Worm (Caenorhabditis elegans) whole organism, young adult: Measurements from ENCODE around the gene Y69E1A.8.

Experiments used
- B0019.2 ChIP-seq: fragments of 200-800 bp; sonication (Bioruptor generic); conservative IDR thresholded peaks from 2 replicates; pipeline ENCODE4 v1.3.6; 2022; ENCODE audit warnings: missing genetic modification reagents, missing genetic modification characterization, missing compliant biosample characterization
- C17E4.6 ChIP-seq: fragments of 200-800 bp; sonication (Bioruptor generic); IDR thresholded peaks from 2 replicates; pipeline ENCODE4 v1.3.6; 2022; ENCODE audit warnings: missing genetic modification reagents, missing genetic modification characterization, missing compliant biosample characterization
- D2030.7 ChIP-seq: fragments of 200-800 bp; sonication (Bioruptor generic); IDR thresholded peaks from 2 replicates; pipeline ENCODE4 v1.3.6; 2022; ENCODE audit warnings: missing genetic modification reagents, missing genetic modification characterization, missing compliant biosample characterization
- F33H1.4 ChIP-seq: fragments of 200-800 bp; sonication (Bioruptor generic); IDR thresholded peaks from 2 replicates; pipeline ENCODE4 v1.3.6; 2022; ENCODE audit warnings: missing genetic modification reagents, missing genetic modification characterization, missing compliant biosample characterization
- F37B4.10 ChIP-seq: fragments of 200-800 bp; sonication (Bioruptor generic); IDR thresholded peaks from 2 replicates; pipeline ENCODE4 v1.3.6; 2022; ENCODE audit warnings: missing genetic modification characterization, missing compliant biosample characterization
- F49E8.2 ChIP-seq: sonication (generic microtip); optimal IDR thresholded peaks from 3 replicates; lab custom pipeline; 2017; ENCODE audit warnings: missing genetic modification characterization, mild to moderate bottlenecking, missing compliant biosample characterization, antibody characterized with exemption, moderate library complexity; ENCODE audit not compliant: insufficient read depth
- K12H6.12 ChIP-seq: fragments of 200-800 bp; sonication (Bioruptor generic); optimal IDR thresholded peaks from 2 replicates; lab custom pipeline; 2018; ENCODE audit warnings: mild to moderate bottlenecking, missing genetic modification characterization, missing compliant biosample characterization
- T07F8.4 ChIP-seq: sonication (generic microtip); optimal IDR thresholded peaks from 2 replicates; lab custom pipeline; 2016; ENCODE audit warnings: mild to moderate bottlenecking, missing genetic modification characterization, moderate library complexity, missing compliant biosample characterization
- Y53F4B.3 ChIP-seq: fragments of 200-800 bp; sonication (Bioruptor generic); IDR thresholded peaks from 2 replicates; pipeline ENCODE4 v1.3.6; 2022; ENCODE audit warnings: missing genetic modification reagents, missing genetic modification characterization, missing compliant biosample characterization
- Y67H2A.10 ChIP-seq: fragments of 200-800 bp; sonication (Bioruptor generic); conservative IDR thresholded peaks from 2 replicates; pipeline ENCODE4 v1.3.6; 2022; ENCODE audit warnings: missing genetic modification reagents, missing genetic modification characterization, missing compliant biosample characterization
- akir-1 ChIP-seq: fragments of 200-800 bp; sonication (Bioruptor generic); optimal IDR thresholded peaks from 2 replicates; lab custom pipeline; 2018; ENCODE audit warnings: mild to moderate bottlenecking, missing genetic modification characterization, moderate library complexity, missing compliant biosample characterization
- attf-5 ChIP-seq: fragments of 200-800 bp; sonication (Bioruptor generic); optimal IDR thresholded peaks from 2 replicates; lab custom pipeline; 2018; ENCODE audit warnings: mild to moderate bottlenecking, missing genetic modification characterization, missing compliant biosample characterization
- attf-6 ChIP-seq: fragments of 200-800 bp; sonication (Bioruptor generic); IDR thresholded peaks from 2 replicates; pipeline ENCODE4 v1.3.6; 2022; ENCODE audit warnings: missing genetic modification reagents, missing genetic modification characterization, missing compliant biosample characterization
- cebp-1 ChIP-seq, 2 experiments: fragments of 200-800 bp in 1 of 2; sonication (Bioruptor generic) in 1 of 2; sonication (generic microtip) in 1 of 2; IDR thresholded peaks in 1 of 2; optimal IDR thresholded peaks in 1 of 2; 2 replicates each; pipeline versions ENCODE4 v1.3.6 to Lab custom; 2017 to 2022; ENCODE audit warnings: missing compliant biosample characterization in 2 of 2, missing genetic modification characterization in 2 of 2, mild to moderate bottlenecking in 1 of 2, missing genetic modification reagents in 1 of 2, moderate library complexity in 1 of 2
- ceh-27 ChIP-seq: fragments of 200-800 bp; sonication (Bioruptor generic); optimal IDR thresholded peaks from 2 replicates; lab custom pipeline; 2018; ENCODE audit warnings: mild to moderate bottlenecking, missing genetic modification characterization, moderate library complexity, missing compliant biosample characterization
- ceh-40 ChIP-seq: fragments of 200-800 bp; sonication (Bioruptor generic); IDR thresholded peaks from 2 replicates; pipeline ENCODE4 v1.3.6; 2022; ENCODE audit warnings: missing genetic modification characterization, missing compliant biosample characterization
- dpl-1 ChIP-seq: fragments of 150-350 bp; optimal IDR thresholded peaks from 2 replicates; lab custom pipeline; 2014; ENCODE audit warnings: missing biosample characterization, missing genetic modification reagents, missing genetic modification characterization
- egl-44 ChIP-seq: fragments of 200-800 bp; sonication (Bioruptor generic); IDR thresholded peaks from 2 replicates; pipeline ENCODE4 v1.3.6; 2022; ENCODE audit warnings: missing genetic modification reagents, missing genetic modification characterization, missing compliant biosample characterization
- hmg-1.2 ChIP-seq: fragments of 200-800 bp; sonication (Bioruptor generic); IDR thresholded peaks from 2 replicates; pipeline ENCODE4 v1.3.6; 2022; ENCODE audit warnings: missing genetic modification reagents, missing genetic modification characterization, missing compliant biosample characterization
- lin-35 ChIP-seq, 3 experiments: fragments of 150-350 bp in 2 of 3; sonication (generic microtip) in 1 of 3; optimal IDR thresholded peaks; 2 replicates each; lab custom pipeline; 2014 to 2018; ENCODE audit warnings: missing biosample characterization in 3 of 3, missing genetic modification characterization in 3 of 3, missing genetic modification reagents in 3 of 3
- lir-1 ChIP-seq: fragments of 200-800 bp; sonication (Bioruptor generic); conservative IDR thresholded peaks from 2 replicates; pipeline ENCODE4 v1.3.6; 2022; ENCODE audit warnings: missing genetic modification reagents, missing genetic modification characterization, missing compliant biosample characterization
- lsl-1 ChIP-seq: fragments of 200-800 bp; sonication (Bioruptor generic); optimal IDR thresholded peaks from 2 replicates; lab custom pipeline; 2018; ENCODE audit warnings: mild to moderate bottlenecking, missing genetic modification characterization, moderate library complexity, missing compliant biosample characterization
- madf-10 ChIP-seq: sonication (generic microtip); optimal IDR thresholded peaks from 2 replicates; lab custom pipeline; 2016; ENCODE audit warnings: mild to moderate bottlenecking, missing genetic modification characterization, missing compliant biosample characterization
- madf-8 ChIP-seq: fragments of 200-800 bp; sonication (Bioruptor generic); conservative IDR thresholded peaks from 2 replicates; pipeline ENCODE4 v1.3.6; 2022; ENCODE audit warnings: missing genetic modification reagents, missing genetic modification characterization, missing compliant biosample characterization
- mel-28 ChIP-seq: sonication (generic microtip); optimal IDR thresholded peaks from 2 replicates; lab custom pipeline; 2016; ENCODE audit warnings: borderline replicate concordance, mild to moderate bottlenecking, missing genetic modification characterization, missing compliant biosample characterization
- nfya-2 ChIP-seq: fragments of 200-800 bp; sonication (Bioruptor generic); IDR thresholded peaks from 2 replicates; pipeline ENCODE4 v1.3.6; 2022; ENCODE audit warnings: missing genetic modification reagents, missing genetic modification characterization, missing compliant biosample characterization
- nfyb-1 ChIP-seq: fragments of 200-800 bp; sonication (Bioruptor generic); IDR thresholded peaks from 2 replicates; pipeline ENCODE4 v1.3.6; 2022; ENCODE audit warnings: missing genetic modification reagents, missing genetic modification characterization, missing compliant biosample characterization
- rcor-1 ChIP-seq: fragments of 200-800 bp; sonication (Bioruptor generic); IDR thresholded peaks from 2 replicates; pipeline ENCODE4 v1.3.6; 2022; ENCODE audit warnings: missing genetic modification reagents, missing genetic modification characterization, missing compliant biosample characterization
- sdz-38 ChIP-seq: sonication (generic microtip); optimal IDR thresholded peaks from 2 replicates; lab custom pipeline; 2016; ENCODE audit warnings: missing genotype, missing genetic modification characterization, missing compliant biosample characterization
- sea-2 ChIP-seq: fragments of 200-800 bp; sonication (Bioruptor generic); IDR thresholded peaks from 2 replicates; pipeline ENCODE4 v1.3.6; 2022; ENCODE audit warnings: missing genetic modification characterization, missing compliant biosample characterization
- snpc-3.4 ChIP-seq: sonication (generic microtip); optimal IDR thresholded peaks from 2 replicates; lab custom pipeline; 2017; ENCODE audit warnings: missing genetic modification characterization, mild to moderate bottlenecking, missing compliant biosample characterization, antibody characterized with exemption, moderate library complexity, missing genotype, missing genetic modification reagents
- snpc-4 ChIP-seq, 5 experiments: fragments of 150-350 bp in 1 of 5; sonication (generic microtip) in 4 of 5; optimal IDR thresholded peaks; 2 replicates each; lab custom pipeline; 2014 to 2018; ENCODE audit warnings: missing genetic modification characterization in 5 of 5, missing biosample characterization in 3 of 5, antibody characterized with exemption in 2 of 5, mild to moderate bottlenecking in 2 of 5, missing compliant biosample characterization in 2 of 5, missing genotype in 2 of 5, moderate library complexity in 2 of 5, missing genetic modification reagents in 1 of 5
- sptf-2 ChIP-seq: fragments of 200-800 bp; sonication (Bioruptor generic); optimal IDR thresholded peaks from 2 replicates; lab custom pipeline; 2018; ENCODE audit warnings: mild to moderate bottlenecking, missing genetic modification characterization, missing compliant biosample characterization
- tbp1 ChIP-seq: fragments of 200-800 bp; sonication (Bioruptor generic); optimal IDR thresholded peaks from 2 replicates; lab custom pipeline; 2018; ENCODE audit warnings: mild to moderate bottlenecking, missing genetic modification characterization, missing compliant biosample characterization
- tlf-1 ChIP-seq: fragments of 200-800 bp; sonication (Bioruptor generic); optimal IDR thresholded peaks from 2 replicates; lab custom pipeline; 2018; ENCODE audit warnings: mild to moderate bottlenecking, missing genetic modification characterization, missing compliant biosample characterization
- unc-62 ChIP-seq: fragments of 150-350 bp; optimal IDR thresholded peaks from 2 replicates; lab custom pipeline; 2014; ENCODE audit warnings: missing biosample characterization, missing genetic modification reagents, missing genetic modification characterization
- xnd-1 ChIP-seq: sonication (generic microtip); optimal IDR thresholded peaks from 2 replicates; lab custom pipeline; 2016; ENCODE audit warnings: missing genotype, missing genetic modification reagents, missing genetic modification characterization, missing compliant biosample characterization
- zfh-2 ChIP-seq: fragments of 200-800 bp; sonication (Bioruptor generic); conservative IDR thresholded peaks from 2 replicates; pipeline ENCODE4 v1.3.6; 2022; ENCODE audit warnings: missing genetic modification reagents, missing genetic modification characterization, missing compliant biosample characterization
- zim-3 ChIP-seq: sonication (generic microtip); optimal IDR thresholded peaks from 2 replicates; lab custom pipeline; 2017; ENCODE audit warnings: mild to moderate bottlenecking, missing genetic modification characterization, moderate library complexity, missing compliant biosample characterization
- ztf-18 ChIP-seq: sonication (generic microtip); optimal IDR thresholded peaks from 2 replicates; lab custom pipeline; 2016; ENCODE audit warnings: missing genotype, mild to moderate bottlenecking, missing genetic modification characterization, missing compliant biosample characterization
- ztf-22 ChIP-seq: fragments of 200-800 bp; sonication (Bioruptor generic); optimal IDR thresholded peaks from 2 replicates; lab custom pipeline; 2018; ENCODE audit warnings: mild to moderate bottlenecking, missing genetic modification characterization, moderate library complexity, missing compliant biosample characterization
- ztf-25 ChIP-seq: fragments of 200-800 bp; sonication (Bioruptor generic); IDR thresholded peaks from 2 replicates; pipeline ENCODE4 v1.3.6; 2022; ENCODE audit warnings: missing genetic modification reagents, missing genetic modification characterization, missing compliant biosample characterization
- ztf-3 ChIP-seq: fragments of 200-800 bp; sonication (Bioruptor generic); optimal IDR thresholded peaks from 2 replicates; lab custom pipeline; 2018; ENCODE audit warnings: mild to moderate bottlenecking, missing genetic modification characterization, missing compliant biosample characterization

Y69E1A.8 gene

DNA sequence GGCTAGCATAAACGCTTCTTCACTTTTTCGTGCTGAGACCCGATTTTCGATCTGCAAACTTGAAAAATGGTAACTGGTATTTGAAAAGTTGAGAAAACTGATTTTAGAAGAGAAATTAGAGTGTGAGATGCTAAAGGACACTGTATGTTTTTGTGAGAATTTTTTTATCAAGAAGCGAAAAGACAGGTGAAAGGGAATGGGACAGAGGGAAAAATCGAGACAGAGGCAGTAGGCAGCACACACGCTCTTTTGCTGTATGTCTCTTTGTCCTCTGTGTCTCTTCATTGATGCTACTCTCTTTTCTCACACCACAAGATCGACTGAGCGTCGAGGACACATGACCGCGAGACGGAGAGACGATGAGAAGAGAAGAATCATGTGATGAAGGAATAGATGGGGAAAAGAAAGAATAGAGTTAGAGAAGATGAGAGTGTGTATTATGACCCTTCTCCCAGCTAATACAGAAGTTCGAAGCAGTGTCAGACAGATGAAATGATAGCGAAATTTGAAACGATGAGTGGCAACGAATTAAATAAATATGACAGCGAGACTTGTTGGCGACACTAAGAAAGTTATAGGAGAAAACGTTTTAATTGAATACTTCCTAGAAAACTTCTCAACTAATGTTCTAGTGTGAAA, 30.4 kb upstream of the Y69E1A.8 start, which contains the start of gene lgg-2 (continued):
- TF ChIP-seq sea-2 (no peak), Y53F4B.3 (GFP tag; lab: Robert Waterston, UW) (no peak), T07F8.4 (no peak), zfh-2 (GFP tag; lab: Robert Waterston, UW) (peak; percentile 75), B0019.2 (GFP tag; lab: Robert Waterston, UW) (no peak), akir-1 (GFP tag; lab: Kevin White, UChicago) (no peak), tbp1 (GFP tag; lab: Kevin White, UChicago) (peak; percentile 60), mel-28 (tag; lab: Kevin White, UChicago) (no peak), ztf-22 (GFP tag; lab: Kevin White, UChicago) (peak; percentile 87), attf-5 (GFP tag; lab: Kevin White, UChicago) (peak; percentile 86), sptf-2 (GFP tag; lab: Kevin White, UChicago) (no peak), nfya-2 (no peak), ztf-25 (GFP tag; lab: Robert Waterston, UW) (no peak), madf-10 (tag; lab: Kevin White, UChicago) (peak; percentile 85), dpl-1 (GFP tag; lab: Kevin White, UChicago) (no peak), sdz-38 (no peak)
- TF ChIP-seq, all 124 proteins: peak for 62

DNA sequence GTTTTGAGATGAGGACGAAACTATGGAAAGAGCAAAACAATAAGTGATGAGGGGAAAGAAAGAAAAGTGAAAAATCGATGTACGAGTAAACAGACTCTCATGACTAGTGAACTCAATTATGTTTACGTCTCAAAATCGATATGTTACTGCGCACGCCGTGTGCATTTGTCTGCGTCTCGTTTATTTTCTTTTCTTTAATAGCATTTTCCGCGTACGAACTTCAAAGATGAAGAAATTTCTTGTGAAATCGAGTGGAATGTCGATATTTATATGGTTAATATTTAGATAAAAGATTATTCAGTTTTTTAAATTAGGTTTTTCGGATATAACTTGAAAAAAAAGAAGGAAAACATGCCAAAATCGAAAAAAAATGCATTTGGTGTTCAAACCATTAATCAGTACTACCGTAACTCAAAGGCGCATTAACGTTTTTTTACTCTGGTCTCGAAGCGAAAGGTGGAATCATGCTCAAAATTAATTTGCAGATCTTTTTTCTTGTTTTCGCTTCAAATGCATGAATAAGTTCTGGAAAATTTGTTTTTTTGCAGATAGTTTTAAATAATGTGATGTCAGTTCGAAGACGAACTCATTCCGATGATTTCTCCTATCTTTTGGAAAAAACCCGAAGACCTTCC, 29.4 kb upstream of the Y69E1A.8 start, which contains the start of gene fic-1:
Gene fic-1, plus strand, starts transcription at position 549 of the 635 bp plus-strand sequence.
- TF ChIP-seq tlf-1 (GFP tag; lab: Kevin White, UChicago) = no peak
- peak; percentile 48 for TF ChIP-seq unc-62 (GFP tag; lab: Kevin White, UChicago)
- TF ChIP-seq Y67H2A.10 (GFP tag; lab: Robert Waterston, UW) = no peak
- TF ChIP-seq nfyb-1 (GFP tag; lab: Robert Waterston, UW) = 0 out of 2 replicates have a peak, but pooled peaks have one; percentile 41
- peak; percentile 61 for TF ChIP-seq madf-8 (GFP tag; lab: Robert Waterston, UW)
- peak; percentile 31 for TF ChIP-seq ceh-27 (GFP tag; lab: Kevin White, UChicago)
- peak; percentile 49 for TF ChIP-seq K12H6.12 (tag; lab: Kevin White, UChicago)
- no peak for TF ChIP-seq ceh-40 (GFP tag; lab: Robert Waterston, UW)
- TF ChIP-seq ztf-18 (tag; lab: Kevin White, UChicago) = peak; percentile 59
- no peak for TF ChIP-seq F49E8.2 (tag; lab: Kevin White, UChicago)
- TF ChIP-seq F33H1.4 (GFP tag; lab: Robert Waterston, UW) = peak; percentile 87
- TF ChIP-seq cebp-1 (GFP tag; IDR thresholded peaks at IDR 0.05; lab: Robert Waterston, UW) = peak; percentile 48; the same call in 1 of the 2 replicates
- peak; percentile 90 for TF ChIP-seq cebp-1 (tag; optimal IDR thresholded peaks at IDR 0.05; lab: Kevin White, UChicago)
- peak; percentile 54 for TF ChIP-seq attf-5 (GFP tag; lab: Kevin White, UChicago)
- peak; percentile 30; the same call in 1 of the 2 replicates for TF ChIP-seq rcor-1 (GFP tag; lab: Robert Waterston, UW)
- 0 out of 2 replicates have a peak, but pooled peaks have one; percentile 19 for TF ChIP-seq D2030.7 (GFP tag; lab: Robert Waterston, UW)
- TF ChIP-seq egl-44 (GFP tag; lab: Robert Waterston, UW) = no peak
- peak; percentile 10 for TF ChIP-seq snpc-3.4 (tag; lab: Kevin White, UChicago)
- TF ChIP-seq lin-35 (GFP tag; optimal IDR thresholded peaks at IDR 0.05; lab: Kevin White, UChicago) = peak in 1 of 3 experiments; percentile 64
- no peak for TF ChIP-seq snpc-4 (GFP tag; optimal IDR thresholded peaks at IDR 0.05; lab: Kevin White, UChicago)
- TF ChIP-seq snpc-4 (tag; optimal IDR thresholded peaks at IDR 0.05; lab: Kevin White, UChicago) = peak in 2 of 4 experiments; percentile 2 to 15
- TF ChIP-seq lsl-1 (GFP tag; lab: Kevin White, UChicago) = peak; percentile 86
- TF ChIP-seq attf-6 (GFP tag; lab: Robert Waterston, UW) = no peak
- no peak for TF ChIP-seq C17E4.6 (GFP tag; lab: Robert Waterston, UW)
- no peak for TF ChIP-seq F37B4.10 (GFP tag; lab: Robert Waterston, UW)
- no peak for TF ChIP-seq lir-1 (GFP tag; lab: Robert Waterston, UW)
- no peak for TF ChIP-seq ztf-3 (GFP tag; lab: Kevin White, UChicago)
- peak; percentile 50; the same call in 1 of the 2 replicates for TF ChIP-seq hmg-1.2 (GFP tag; lab: Robert Waterston, UW)
- TF ChIP-seq xnd-1 (tag; lab: Kevin White, UChicago) = peak; percentile 81
- TF ChIP-seq zim-3 = no peak
- peak; percentile 14 for TF ChIP-seq madf-10 (tag; lab: Kevin White, UChicago)
